Worm (Caenorhabditis elegans): ENCODE data around the gene T24C12.3.

The T24C12.3 gene

DNA sequence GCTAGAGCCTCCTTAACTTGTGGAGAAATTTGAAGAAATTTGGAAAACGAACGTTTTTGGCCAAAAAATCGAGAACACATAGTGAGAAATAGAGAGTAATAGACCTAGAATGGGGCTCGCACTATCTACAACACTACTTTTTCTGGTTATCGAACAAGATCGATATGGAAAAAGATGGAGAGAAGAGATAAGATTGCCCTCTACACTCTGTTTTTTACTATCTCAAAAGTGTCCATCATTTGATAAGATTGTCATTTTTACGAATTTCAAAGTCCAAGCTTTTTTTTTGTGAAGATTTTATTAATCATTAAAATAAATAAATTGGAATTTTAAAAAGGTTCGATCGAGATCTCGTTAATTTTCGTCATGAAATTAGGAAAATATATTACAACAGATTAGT is at the start of gene T24C12.3:
Gene T24C12.3, minus strand, starts transcription at position 134 of the 400 bp plus-strand sequence.
- TF ChIP-seq nhr-80 (tag; optimal IDR thresholded peaks at IDR 0.05) = peak; percentile 79
- no peak for TF ChIP-seq attf-6 (GFP tag; IDR thresholded peaks at IDR 0.05)
- no peak for TF ChIP-seq F22D6.2 (tag; optimal IDR thresholded peaks at IDR 0.05)
- TF ChIP-seq D2030.7 (GFP tag; IDR thresholded peaks at IDR 0.05) = no peak

- TF ChIP-seq hmg-1.2 (GFP tag; IDR thresholded peaks at IDR 0.05) = no peak
- TF ChIP-seq ztf-3 (GFP tag; optimal IDR thresholded peaks at IDR 0.05) = no peak
- TF ChIP-seq dpl-1 (GFP tag; optimal IDR thresholded peaks at IDR 0.05) = no peak
- no peak for TF ChIP-seq ama-1 (optimal IDR thresholded peaks at IDR 0.05)
- no peak for TF ChIP-seq ama-1 (GFP tag; optimal IDR thresholded peaks at IDR 0.05)
- no peak for TF ChIP-seq Y95B8A.8 (GFP tag; IDR thresholded peaks at IDR 0.05)
- no peak for TF ChIP-seq F57C9.4 (tag; optimal IDR thresholded peaks at IDR 0.05)
- no peak for TF ChIP-seq Y79H2A.3 (GFP tag; conservative IDR thresholded peaks at IDR 0.05)
These were observed 43.2 kb upstream of the T24C12.3 start, which contains the start of gene AH9.1 for ce11 chrX:2246908-2247307. TSS of gene AH9.1 (minus strand) at chrX:2247008.

DNA sequence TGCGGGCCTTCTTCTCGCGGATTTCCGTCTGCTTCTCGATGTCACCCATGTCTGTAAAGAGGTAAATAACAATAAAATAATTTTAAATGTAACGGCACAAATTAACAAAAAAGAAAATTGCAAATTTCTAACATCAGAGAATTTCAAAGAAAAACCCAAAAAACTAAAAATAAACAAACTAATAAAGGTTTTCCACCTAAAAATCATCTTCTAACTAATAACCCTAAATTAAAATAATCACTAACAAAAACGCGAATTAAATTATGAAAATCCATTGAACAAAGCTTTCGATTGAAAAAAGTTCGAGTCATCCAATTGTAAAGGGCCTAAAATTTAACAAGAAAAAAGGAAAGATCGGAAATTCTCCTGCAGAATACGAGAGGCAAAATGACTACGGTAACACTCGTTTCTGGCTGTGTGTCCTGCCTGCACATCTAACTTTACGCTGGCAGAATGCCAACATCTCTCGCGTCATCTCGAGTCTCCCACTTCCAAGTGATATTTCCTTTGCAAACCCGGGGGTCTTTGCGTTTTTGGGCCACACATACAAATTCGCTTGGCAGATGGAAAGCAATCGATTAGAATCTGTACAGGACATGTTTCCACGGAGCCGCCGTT is 39.0 kb upstream of the T24C12.3 start, which contains the start of gene rpl-11.2:
Gene rpl-11.2, minus strand, starts transcription at position 51 of the 618 bp plus-strand sequence.
- TF ChIP-seq C17E4.6 (GFP tag; IDR thresholded peaks at IDR 0.05) = no peak
- TF ChIP-seq nhr-27 (tag; optimal IDR thresholded peaks at IDR 0.05) = no peak
- TF ChIP-seq sdz-38 (tag; optimal IDR thresholded peaks at IDR 0.05) = no peak
- TF ChIP-seq ets-4 (GFP tag; optimal IDR thresholded peaks at IDR 0.05) = peak; percentile 52
- peak; percentile 89 for TF ChIP-seq ZK185.1 (tag; optimal IDR thresholded peaks at IDR 0.05; ENCODE audit: poor library complexity, severe bottlenecking)
- TF ChIP-seq tlf-1 (GFP tag; optimal IDR thresholded peaks at IDR 0.05) = peak; percentile 79
- TF ChIP-seq C06A6.2 (GFP tag; conservative IDR thresholded peaks at IDR 0.05) = peak; percentile 85
- TF ChIP-seq snpc-3.4 (tag; optimal IDR thresholded peaks at IDR 0.05) = no peak
- no peak for TF ChIP-seq akir-1 (GFP tag; optimal IDR thresholded peaks at IDR 0.05)
- TF ChIP-seq ama-1 (optimal IDR thresholded peaks at IDR 0.05) = no peak
- no peak for TF ChIP-seq ama-1 (GFP tag; optimal IDR thresholded peaks at IDR 0.05)
- TF ChIP-seq lsy-27 (tag; optimal IDR thresholded peaks at IDR 0.05; ENCODE audit: borderline replicate concordance, insufficient read depth) = no peak
- no peak for TF ChIP-seq dpff-1 (tag; optimal IDR thresholded peaks at IDR 0.05)
- no peak for TF ChIP-seq Y79H2A.3 (GFP tag; conservative IDR thresholded peaks at IDR 0.05)
- TF ChIP-seq aptf-3 (GFP tag; IDR thresholded peaks at IDR 0.05) = no peak
- no peak for TF ChIP-seq F37B4.10 (GFP tag; IDR thresholded peaks at IDR 0.05)
- TF ChIP-seq sptf-2 (GFP tag; optimal IDR thresholded peaks at IDR 0.05) = no peak
- no peak for TF ChIP-seq mxl-1 (tag; optimal IDR thresholded peaks at IDR 0.05)
- TF ChIP-seq unc-62 (GFP tag; optimal IDR thresholded peaks at IDR 0.05) = peak; percentile 27
- peak; percentile 21 for TF ChIP-seq F10E7.11 (tag; optimal IDR thresholded peaks at IDR 0.05)
- TF ChIP-seq atf-7 (tag; optimal IDR thresholded peaks at IDR 0.05) = peak; percentile 85
- TF ChIP-seq D2030.7 (GFP tag; IDR thresholded peaks at IDR 0.05) = no peak
- no peak for TF ChIP-seq repo-1 (tag; optimal IDR thresholded peaks at IDR 0.05)
- peak; percentile 88 for TF ChIP-seq nfyb-1 (GFP tag; IDR thresholded peaks at IDR 0.05)
- TF ChIP-seq him-1 (tag; optimal IDR thresholded peaks at IDR 0.05) = no peak
- TF ChIP-seq let-607 (tag; optimal IDR thresholded peaks at IDR 0.05) = peak in 1 of 2 experiments; percentile 73
- peak; percentile 78; the same call in 1 of the 2 replicates for TF ChIP-seq mcd-1 (GFP tag; IDR thresholded peaks at IDR 0.05)
- no peak for TF ChIP-seq aptf-2 (GFP tag; conservative IDR thresholded peaks at IDR 0.05)
- peak; percentile 82 for TF ChIP-seq nhr-80 (tag; optimal IDR thresholded peaks at IDR 0.05)
- no peak; the same call in 1 of the 2 replicates for TF ChIP-seq dox-1 (GFP tag; IDR thresholded peaks at IDR 0.05)
- 0 out of 2 replicates have a peak, but pooled peaks have one; percentile 10 for TF ChIP-seq Y67H2A.10 (GFP tag; conservative IDR thresholded peaks at IDR 0.05)
- TF ChIP-seq F55B11.4 (tag; optimal IDR thresholded peaks at IDR 0.05; ENCODE audit: borderline replicate concordance, insufficient read depth) = no peak
- TF ChIP-seq ceh-58 (GFP tag; IDR thresholded peaks at IDR 0.05) = no peak
- no peak; the same call in none of the 2 replicates for TF ChIP-seq hmg-1.2 (GFP tag; IDR thresholded peaks at IDR 0.05)
- TF ChIP-seq egl-44 (GFP tag; IDR thresholded peaks at IDR 0.05) = peak; percentile 56; the same call in 1 of the 2 replicates
- no peak; the same call in 1 of the 2 replicates for TF ChIP-seq Y53G8AR.9 (GFP tag; conservative IDR thresholded peaks at IDR 0.05)
- no peak for TF ChIP-seq Y56A3A.18 (GFP tag; IDR thresholded peaks at IDR 0.05)
- peak; percentile 66 for TF ChIP-seq F22D6.2 (tag; optimal IDR thresholded peaks at IDR 0.05)
- no peak for TF ChIP-seq nhr-120 (GFP tag; IDR thresholded peaks at IDR 0.05)

Data from whole organism, young adult.